Worm (Caenorhabditis elegans): ENCODE results near the gene Y22D7AR.7.

Y22D7AR.7 gene

DNA sequence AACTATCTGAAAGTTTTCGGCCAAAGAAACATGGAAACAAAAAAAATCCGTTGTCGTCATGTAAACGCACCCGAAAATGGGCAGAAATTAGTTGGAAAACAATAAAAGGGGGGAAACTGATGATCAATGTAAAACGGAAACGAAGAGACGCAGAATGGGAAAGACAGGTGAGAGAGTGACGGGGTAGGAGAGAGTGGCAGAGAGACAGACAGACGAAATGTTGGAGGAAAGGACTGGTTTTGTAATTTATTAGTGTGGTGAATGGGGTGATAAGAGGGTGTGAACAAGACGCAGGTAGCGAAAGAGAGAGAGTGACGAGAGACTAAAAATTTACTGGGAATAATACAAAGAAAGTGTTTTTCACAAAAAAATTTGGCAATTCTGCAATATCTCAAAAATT, 6.9 kb downstream of the Y22D7AR.7 start:
- TF ChIP-seq dao-5 (tag; optimal IDR thresholded peaks at IDR 0.05), result no peak
- no peak for TF ChIP-seq W03F9.2 (tag; optimal IDR thresholded peaks at IDR 0.05)
- TF ChIP-seq him-1 (tag; optimal IDR thresholded peaks at IDR 0.05), result no peak

DNA sequence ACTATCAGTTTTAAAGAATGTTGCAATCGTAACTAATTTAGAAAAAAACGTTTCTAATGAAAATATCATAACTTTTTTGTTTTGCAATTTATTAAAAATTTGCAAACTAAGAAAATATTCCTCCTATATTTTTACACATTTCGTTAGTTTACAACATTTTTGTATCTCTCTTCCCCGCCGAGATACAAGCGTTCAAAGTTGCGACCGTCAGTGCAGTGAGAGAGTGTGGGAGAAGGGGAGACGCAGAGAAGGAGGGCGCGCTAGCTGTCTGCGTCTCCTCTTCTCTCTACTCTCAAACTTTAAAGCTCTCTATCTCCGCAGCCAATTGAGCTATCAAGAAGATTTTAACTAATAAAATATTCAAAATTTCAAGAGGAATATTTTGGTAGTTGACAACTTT, 7.5 kb downstream of the Y22D7AR.7 start:
- no peak for TF ChIP-seq him-1 (tag; optimal IDR thresholded peaks at IDR 0.05)

ce11 chrIII:1678671-1679070, 9.2 kb downstream of the Y22D7AR.7 start:
- TF ChIP-seq dao-5 (tag; optimal IDR thresholded peaks at IDR 0.05) (no peak), W03F9.2 (tag; optimal IDR thresholded peaks at IDR 0.05) (no peak), him-1 (tag; optimal IDR thresholded peaks at IDR 0.05) (no peak)

DNA sequence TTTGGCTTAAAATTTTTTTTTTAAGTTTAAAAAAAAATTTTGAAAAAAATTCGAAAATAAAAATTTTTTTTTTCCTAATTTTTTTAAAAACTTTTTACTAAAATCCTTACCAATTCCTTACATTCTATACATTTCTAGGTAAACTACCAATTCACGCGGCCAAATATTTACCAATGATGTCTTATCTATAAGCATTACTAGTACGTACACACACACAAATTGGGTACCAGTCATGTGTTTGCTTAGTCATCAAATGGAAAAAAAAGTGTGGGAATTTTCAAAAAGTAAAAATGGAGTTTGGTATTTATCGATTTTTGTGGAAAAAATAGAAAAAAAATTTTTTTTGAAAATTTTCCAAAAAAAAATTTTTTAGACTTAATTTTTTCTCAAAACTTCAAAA, 11.3 kb downstream of the Y22D7AR.7 start, which contains the start of gene Y22D7AR.6:
Gene Y22D7AR.6, minus strand, starts transcription at position 134 of the 400 bp plus-strand sequence.
- no peak for TF ChIP-seq him-1 (tag; optimal IDR thresholded peaks at IDR 0.05)
- no peak for TF ChIP-seq W03F9.2 (tag; optimal IDR thresholded peaks at IDR 0.05)
- no peak for TF ChIP-seq dao-5 (tag; optimal IDR thresholded peaks at IDR 0.05)

DNA sequence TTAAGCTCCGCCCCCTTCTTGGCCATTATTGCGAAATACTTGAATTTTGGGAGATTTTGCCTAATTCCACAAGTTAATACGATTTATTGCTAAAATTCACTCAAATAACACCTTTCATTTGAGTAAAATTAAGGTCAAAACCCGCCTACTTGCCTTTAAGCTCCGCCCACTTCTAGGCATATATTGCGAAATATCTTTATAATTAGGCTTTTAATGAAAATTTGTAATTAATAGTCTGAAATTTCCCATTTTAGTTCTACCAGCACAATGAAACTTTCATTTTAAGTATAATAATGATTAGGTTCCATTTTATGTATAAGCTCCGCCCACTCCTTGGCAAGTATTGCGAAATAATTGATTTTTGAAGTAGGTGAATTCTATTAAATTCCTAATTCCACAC, 13.1 kb downstream of the Y22D7AR.7 start:
- TF ChIP-seq dao-5 (tag; optimal IDR thresholded peaks at IDR 0.05), result no peak
- TF ChIP-seq W03F9.2 (tag; optimal IDR thresholded peaks at IDR 0.05), result no peak
- no peak for TF ChIP-seq him-1 (tag; optimal IDR thresholded peaks at IDR 0.05)

ce11 chrIII:1673320-1673719, 14.6 kb downstream of the Y22D7AR.7 start:
- TF ChIP-seq W03F9.2 (tag; optimal IDR thresholded peaks at IDR 0.05), result no peak

ce11 chrIII:1668519-1668918, 19.4 kb downstream of the Y22D7AR.7 start, which contains the start of gene glb-30:
Gene glb-30, minus strand, starts transcription at chrIII:1668619.
- TF ChIP-seq dao-5 (tag; optimal IDR thresholded peaks at IDR 0.05), result no peak
- no peak for TF ChIP-seq W03F9.2 (tag; optimal IDR thresholded peaks at IDR 0.05)
- TF ChIP-seq him-1 (tag; optimal IDR thresholded peaks at IDR 0.05), result no peak

- TF ChIP-seq dao-5 (tag; optimal IDR thresholded peaks at IDR 0.05) (no peak), him-1 (tag; optimal IDR thresholded peaks at IDR 0.05) (no peak), W03F9.2 (tag; optimal IDR thresholded peaks at IDR 0.05) (no peak)
These were observed 21.0 kb downstream of the Y22D7AR.7 start for ce11 chrIII:1666893-1667292.

DNA sequence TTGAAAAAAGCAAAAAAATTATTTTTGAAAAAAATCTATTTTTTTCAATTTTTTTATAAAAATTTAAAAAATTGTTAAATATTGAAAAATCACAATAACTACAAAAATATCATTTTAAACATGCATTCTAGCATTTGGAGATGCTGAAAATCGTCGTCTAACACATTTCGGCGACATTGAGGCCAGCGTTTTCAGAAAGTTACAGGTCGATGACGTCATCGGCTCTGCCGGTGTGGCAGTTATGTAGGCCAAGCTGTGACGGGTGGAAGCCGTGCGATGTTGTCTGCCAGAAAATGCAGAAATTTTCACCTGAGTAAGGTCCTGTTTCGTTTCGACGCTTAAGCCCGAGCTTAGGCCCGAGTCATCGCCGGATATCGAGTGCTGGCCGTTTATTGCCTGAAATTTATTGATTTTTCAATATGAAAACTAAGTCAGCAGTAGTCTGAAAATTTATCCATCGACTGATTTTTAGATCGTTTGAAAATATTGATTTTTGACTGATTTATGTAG, 22.0 kb downstream of the Y22D7AR.7 start, which contains the start of gene Y22D7AR.3:
Gene Y22D7AR.3, minus strand, starts transcription at position 51 of the 510 bp plus-strand sequence.
- TF ChIP-seq W03F9.2 (tag; optimal IDR thresholded peaks at IDR 0.05), result no peak
- no peak for TF ChIP-seq him-1 (tag; optimal IDR thresholded peaks at IDR 0.05)
- TF ChIP-seq dao-5 (tag; optimal IDR thresholded peaks at IDR 0.05), result no peak

DNA sequence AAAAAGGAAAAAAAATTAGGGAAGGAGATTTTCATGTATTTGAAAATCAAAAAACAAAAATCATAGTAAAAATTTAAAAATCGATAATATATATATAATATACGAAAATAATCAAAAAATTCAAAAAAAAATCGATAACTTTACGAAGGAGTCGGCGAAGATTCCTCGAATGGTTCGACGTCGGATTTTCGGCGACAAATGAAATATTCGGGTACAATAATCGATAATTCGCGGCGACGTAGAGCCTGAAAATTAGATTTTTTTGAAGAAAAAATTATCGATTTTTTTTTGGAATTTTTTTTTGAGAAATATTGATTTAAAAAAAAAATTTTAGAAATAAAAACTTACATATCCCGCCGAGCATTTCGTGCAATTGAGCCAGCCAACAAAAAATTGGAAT, 22.5 kb downstream of the Y22D7AR.7 start:
- TF ChIP-seq dao-5 (tag; optimal IDR thresholded peaks at IDR 0.05), result no peak
- no peak for TF ChIP-seq W03F9.2 (tag; optimal IDR thresholded peaks at IDR 0.05)
- TF ChIP-seq him-1 (tag; optimal IDR thresholded peaks at IDR 0.05), result no peak

DNA sequence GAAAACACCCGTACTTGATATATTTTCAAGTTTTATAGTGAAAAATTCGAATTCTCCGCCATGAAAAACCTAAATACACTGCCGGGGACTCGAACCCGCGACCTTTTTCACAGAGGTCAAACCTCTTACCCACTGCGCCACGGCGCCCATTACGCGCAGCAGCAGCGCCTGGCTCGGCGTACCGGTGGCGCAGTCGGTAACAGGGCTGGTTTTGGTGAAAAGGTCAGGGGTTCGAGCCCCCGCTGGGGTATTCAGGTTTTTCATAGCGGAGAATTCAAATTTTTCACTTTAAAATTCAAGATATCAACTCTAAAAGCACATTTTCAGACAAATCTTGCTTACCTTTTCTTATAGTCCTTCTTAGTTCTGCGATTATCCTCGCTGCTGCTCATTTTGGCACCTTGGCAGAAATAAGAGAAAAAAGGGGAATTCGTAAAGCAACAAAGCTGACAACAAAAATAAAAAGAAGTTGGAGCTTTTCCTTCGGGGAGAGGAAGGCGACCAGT, 23.1 kb downstream of the Y22D7AR.7 start, which contains the start of gene Y22D7AL.16:
Gene Y22D7AL.16, minus strand, starts transcription at position 456 of the 506 bp plus-strand sequence.
- TF ChIP-seq him-1 (tag; optimal IDR thresholded peaks at IDR 0.05) (no peak), W03F9.2 (tag; optimal IDR thresholded peaks at IDR 0.05) (no peak), dao-5 (tag; optimal IDR thresholded peaks at IDR 0.05) (no peak)

ce11 chrIII:1663056-1663455, 24.8 kb downstream of the Y22D7AR.7 start:
- TF ChIP-seq him-1 (tag; optimal IDR thresholded peaks at IDR 0.05), result no peak
- no peak for TF ChIP-seq W03F9.2 (tag; optimal IDR thresholded peaks at IDR 0.05)
- TF ChIP-seq dao-5 (tag; optimal IDR thresholded peaks at IDR 0.05), result no peak

- TF ChIP-seq W03F9.2 (tag; optimal IDR thresholded peaks at IDR 0.05) (no peak), dao-5 (tag; optimal IDR thresholded peaks at IDR 0.05) (no peak), him-1 (tag; optimal IDR thresholded peaks at IDR 0.05) (no peak)
These were observed 25.5 kb downstream of the Y22D7AR.7 start for ce11 chrIII:1662405-1662804.

DNA sequence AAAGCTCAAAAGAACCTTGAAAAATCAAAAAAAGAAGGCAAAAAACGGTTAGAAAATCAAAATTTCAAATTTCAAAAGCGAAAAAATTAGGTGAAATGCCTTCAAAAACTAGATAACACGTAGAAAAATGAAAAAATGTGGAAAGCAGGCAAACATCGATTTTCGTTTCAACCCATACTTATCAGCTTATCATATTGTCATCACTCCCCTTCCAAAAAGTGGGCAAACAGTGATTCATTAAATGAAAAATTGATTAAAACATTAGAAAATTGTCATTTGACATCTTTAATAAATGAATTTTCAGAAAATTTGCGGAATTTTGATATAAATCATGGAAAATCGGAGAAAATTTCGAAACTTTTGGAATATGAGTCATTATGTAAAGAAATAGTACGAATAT, 26.9 kb downstream of the Y22D7AR.7 start:
- TF ChIP-seq him-1 (tag; optimal IDR thresholded peaks at IDR 0.05), result no peak
- no peak for TF ChIP-seq W03F9.2 (tag; optimal IDR thresholded peaks at IDR 0.05)
- TF ChIP-seq dao-5 (tag; optimal IDR thresholded peaks at IDR 0.05), result no peak

- TF ChIP-seq dao-5 (tag; optimal IDR thresholded peaks at IDR 0.05) (no peak), W03F9.2 (tag; optimal IDR thresholded peaks at IDR 0.05) (no peak), him-1 (tag; optimal IDR thresholded peaks at IDR 0.05) (no peak)
These were observed 28.1 kb downstream of the Y22D7AR.7 start, which contains the start of gene Y22D7AL.15 for ce11 chrIII:1659763-1660162. Gene Y22D7AL.15, minus strand, starts transcription at chrIII:1659863.

All from whole organism, L4/young adult.